Fruit fly (Drosophila melanogaster) whole organism, adult: ENCODE measurements around the gene Sap47.

Experiments used
- CG12768 ChIP-seq: fragments of 200-800 bp; sonication (Bioruptor generic); optimal IDR thresholded peaks from 2 replicates; lab custom pipeline; 2017; ENCODE audit warnings: missing biosample characterization, missing genetic modification characterization, mild to moderate bottlenecking, moderate library complexity, missing genetic modification reagents
- CG1620 ChIP-seq: fragments of 200-800 bp; sonication (Bioruptor generic); optimal IDR thresholded peaks from 2 replicates; lab custom pipeline; 2016; ENCODE audit warnings: missing biosample characterization, missing genetic modification characterization
- CG5204 ChIP-seq: fragments of 200-800 bp; sonication (Bioruptor generic); optimal IDR thresholded peaks from 2 replicates; lab custom pipeline; 2016; ENCODE audit warnings: missing biosample characterization, missing genetic modification characterization
- CG7045 ChIP-seq: fragments of 200-800 bp; sonication (Bioruptor generic); optimal IDR thresholded peaks from 2 replicates; lab custom pipeline; 2017; ENCODE audit warnings: missing biosample characterization, mild to moderate bottlenecking, missing genetic modification characterization
- CG7101 ChIP-seq: fragments of 200-800 bp; sonication (Bioruptor generic); optimal IDR thresholded peaks from 2 replicates; lab custom pipeline; 2018; ENCODE audit warnings: missing biosample characterization, mild to moderate bottlenecking, missing genetic modification characterization, moderate library complexity
- Hr96 ChIP-seq: fragments of 200-800 bp; sonication (Bioruptor generic); optimal IDR thresholded peaks from 2 replicates; lab custom pipeline; 2016; ENCODE audit warnings: missing biosample characterization, missing genetic modification characterization
- cic ChIP-seq: fragments of 200-800 bp; sonication (Bioruptor generic); optimal IDR thresholded peaks from 2 replicates; lab custom pipeline; 2017; ENCODE audit warnings: missing biosample characterization, mild to moderate bottlenecking, missing genetic modification characterization, moderate library complexity
- cnc ChIP-seq, 2 experiments: fragments of >200 bp; optimal IDR thresholded peaks; 2 replicates each; lab custom pipeline; 2017
- kay ChIP-seq: fragments of 200-800 bp; sonication (Bioruptor generic); peaks from one replicate; lab custom pipeline; 2016; ENCODE audit warnings: missing biosample characterization, missing genetic modification characterization, borderline replicate concordance
- toe ChIP-seq: fragments of 200-800 bp; sonication (Bioruptor generic); optimal IDR thresholded peaks from 2 replicates; lab custom pipeline; 2016; ENCODE audit warnings: missing biosample characterization, missing genetic modification characterization

dm6 chr3R:16006806-16007556, 72.1 kb downstream of the Sap47 start:
- TF ChIP-seq CG1620 (GFP tag; lab: Kevin White, UChicago) (no peak), Hr96 (GFP tag; lab: Kevin White, UChicago) (no peak), toe (GFP tag; lab: Kevin White, UChicago) (no peak), CG12768 (no peak), CG7045 (GFP tag; lab: Kevin White, UChicago) (no peak), CG5204 (GFP tag; lab: Kevin White, UChicago) (no peak), kay (peak; percentile 68), CG7101 (tag; lab: Kevin White, UChicago) (no peak), cnc (optimal IDR thresholded peaks at IDR 0.05; lab: Kevin White, UChicago) (no peak), cic (GFP tag; lab: Kevin White, UChicago) (no peak)
